Worm (Caenorhabditis elegans) whole organism, dauer: ENCODE results near the gene T26E4.10.
"Not testable (repeated sequence)": the region's sequence is repeated elsewhere in the genome, so short reads cannot be mapped to it uniquely, and the experiment has no call there.

Experiments used
- unc-62 ChIP-seq: sonication (generic microtip); optimal IDR thresholded peaks from 2 replicates; lab custom pipeline; 2017; ENCODE audit warnings: missing biosample characterization, missing genetic modification reagents, missing genetic modification characterization

T26E4.10 gene

ce11 chrV:15752941-15753340, 45.1 kb downstream of the T26E4.10 start, which contains the start of gene str-5:
str-5 (plus strand) TSS chrV:15753241.
- not testable (repeated sequence) for TF ChIP-seq unc-62 (GFP tag; lab: Kevin White, UChicago)

ce11 chrV:15752049-15752448, 46.0 kb downstream of the T26E4.10 start, which contains the start of gene str-43:
str-43 (minus strand) TSS chrV:15752149.
- no peak for TF ChIP-seq unc-62 (GFP tag; lab: Kevin White, UChicago)

ce11 chrV:15750130-15750529, 47.9 kb downstream of the T26E4.10 start, which contains the start of gene str-6:
str-6 (minus strand) TSS chrV:15750230.
- no peak for TF ChIP-seq unc-62 (GFP tag; lab: Kevin White, UChicago)

ce11 chrV:15748343-15748742, 49.7 kb downstream of the T26E4.10 start, which contains the start of gene T23D5.8:
T23D5.8 (minus strand) TSS chrV:15748443.
- not testable (repeated sequence) for TF ChIP-seq unc-62 (GFP tag; lab: Kevin White, UChicago)
